Worm (Caenorhabditis elegans) whole organism, L4 larva: ENCODE data around the gene clec-136.

Experiments
- D1046.2 ChIP-seq: fragments of 200-800 bp; sonication (Bioruptor generic); IDR thresholded peaks from 2 replicates; pipeline ENCODE4 v1.3.6; 2022; ENCODE audit warnings: missing genetic modification characterization, missing compliant biosample characterization
- F26F4.8 ChIP-seq: fragments of 200-800 bp; sonication (Bioruptor generic); conservative IDR thresholded peaks from 2 replicates; pipeline ENCODE4 v1.3.6; 2022; ENCODE audit warnings: missing genetic modification characterization, missing compliant biosample characterization
- F37D6.2 ChIP-seq: sonication (generic microtip); optimal IDR thresholded peaks from 2 replicates; lab custom pipeline; 2016; ENCODE audit warnings: mild to moderate bottlenecking, missing genetic modification characterization, missing compliant biosample characterization
- F44E2.7 ChIP-seq: fragments of 200-800 bp; sonication (Bioruptor generic); IDR thresholded peaks from 2 replicates; pipeline ENCODE4 v2.1.2; 2022; ENCODE audit warnings: missing genetic modification characterization, missing compliant biosample characterization
- R02D3.7 ChIP-seq: fragments of 150-350 bp; sonication (generic microtip); optimal IDR thresholded peaks from 3 replicates; lab custom pipeline; 2014; ENCODE audit warnings: missing biosample characterization, missing genetic modification characterization
- T26A8.4 ChIP-seq: fragments of 200-800 bp; sonication (Bioruptor generic); IDR thresholded peaks from 2 replicates; pipeline ENCODE4 v1.3.6; 2022; ENCODE audit warnings: missing genetic modification characterization, missing compliant biosample characterization
- Y105C5A.15 ChIP-seq: fragments of 200-800 bp; sonication (Bioruptor generic); IDR thresholded peaks from 2 replicates; pipeline ENCODE4 v1.3.6; 2022; ENCODE audit warnings: missing genetic modification characterization, missing compliant biosample characterization
- Y48G9A.11 ChIP-seq: fragments of 200-800 bp; sonication (Bioruptor generic); IDR thresholded peaks from 2 replicates; pipeline ENCODE4 v1.3.6; 2022; ENCODE audit warnings: missing genetic modification reagents, missing genetic modification characterization, missing compliant biosample characterization
- aha-1 ChIP-seq: fragments of 150-350 bp; peaks from one replicate; lab custom pipeline; 2014; ENCODE audit warnings: missing biosample characterization, missing genetic modification characterization
- aly-2 ChIP-seq: sonication (generic microtip); optimal IDR thresholded peaks from 2 replicates; lab custom pipeline; 2018; ENCODE audit warnings: missing biosample characterization, missing genetic modification characterization
- ama-1 ChIP-seq: fragments of 150-350 bp; optimal IDR thresholded peaks from 2 replicates; lab custom pipeline; 2014; ENCODE audit warnings: inconsistent platforms, mixed read lengths
- ceh-28 ChIP-seq: fragments of 150-350 bp; optimal IDR thresholded peaks from 2 replicates; lab custom pipeline; 2014; ENCODE audit warnings: missing biosample characterization, missing genetic modification reagents, missing genetic modification characterization
- ces-1 ChIP-seq: fragments of 150-350 bp; sonication (generic microtip); optimal IDR thresholded peaks from 4 replicates; lab custom pipeline; 2014; ENCODE audit warnings: missing biosample characterization, missing genetic modification reagents, missing genetic modification characterization
- cey-2 ChIP-seq: sonication (generic microtip); optimal IDR thresholded peaks from 3 replicates; lab custom pipeline; 2017; ENCODE audit warnings: missing genetic modification characterization, mild to moderate bottlenecking, missing compliant biosample characterization, antibody characterized with exemption, borderline replicate concordance; ENCODE audit not compliant: insufficient read depth
- daf-16 ChIP-seq, 3 experiments: sonication (generic microtip); optimal IDR thresholded peaks; 2 replicates each; lab custom pipeline; 2016 to 2017; ENCODE audit warnings: missing genetic modification characterization in 3 of 3, missing genetic modification reagents in 3 of 3, mild to moderate bottlenecking in 2 of 3, missing compliant biosample characterization in 2 of 3, missing biosample characterization in 1 of 3, moderate library complexity in 1 of 3
- dve-1 ChIP-seq: sonication (generic microtip); optimal IDR thresholded peaks from 2 replicates; lab custom pipeline; 2017; ENCODE audit warnings: antibody characterized with exemption, mild to moderate bottlenecking, missing genetic modification characterization, missing compliant biosample characterization; ENCODE audit not compliant: insufficient read depth
- egl-43 ChIP-seq: fragments of 200-800 bp; sonication (Bioruptor generic); IDR thresholded peaks from 2 replicates; pipeline ENCODE4 v1.3.6; 2022; ENCODE audit warnings: missing genetic modification reagents, missing genetic modification characterization, missing compliant biosample characterization
- hif-1 ChIP-seq, 2 experiments: sonication (generic microtip); optimal IDR thresholded peaks; 2 replicates each; lab custom pipeline; 2016 to 2017; ENCODE audit warnings: missing compliant biosample characterization in 2 of 2, missing genetic modification characterization in 2 of 2, missing genetic modification reagents in 2 of 2, missing genotype in 2 of 2, mild to moderate bottlenecking in 1 of 2
- hlh-11 ChIP-seq: fragments of 200-800 bp; sonication (Bioruptor generic); optimal IDR thresholded peaks from 2 replicates; lab custom pipeline; 2018; ENCODE audit warnings: mild to moderate bottlenecking, missing genetic modification characterization, missing compliant biosample characterization
- jun-1 ChIP-seq: fragments of 150-350 bp; optimal IDR thresholded peaks from 2 replicates; lab custom pipeline; 2014; ENCODE audit warnings: missing biosample characterization, missing genetic modification reagents, missing genetic modification characterization
- lim-7 ChIP-seq: fragments of 200-800 bp; sonication (Bioruptor generic); IDR thresholded peaks from 2 replicates; pipeline ENCODE4 v1.3.6; 2022; ENCODE audit warnings: missing genetic modification characterization, missing compliant biosample characterization
- lir-3 ChIP-seq: sonication (generic microtip); optimal IDR thresholded peaks from 2 replicates; lab custom pipeline; 2016; ENCODE audit warnings: mild to moderate bottlenecking, missing genetic modification characterization, missing compliant biosample characterization
- mdl-1 ChIP-seq, 2 experiments: fragments of 150-350 bp in 1 of 2; sonication (generic microtip) in 1 of 2; optimal IDR thresholded peaks; 2 replicates each; lab custom pipeline; 2014 to 2017; ENCODE audit warnings: missing biosample characterization in 2 of 2, missing genetic modification characterization in 2 of 2
- mdt-29 ChIP-seq: fragments of 200-800 bp; sonication (Bioruptor generic); IDR thresholded peaks from 2 replicates; pipeline ENCODE4 v1.3.6; 2022; ENCODE audit warnings: missing genetic modification reagents, missing genetic modification characterization, missing compliant biosample characterization
- mep-1 ChIP-seq: fragments of 150-350 bp; sonication (generic microtip); optimal IDR thresholded peaks from 3 replicates; lab custom pipeline; 2014; ENCODE audit warnings: missing biosample characterization, missing genetic modification characterization
- nhr-10 ChIP-seq: fragments of 150-350 bp; optimal IDR thresholded peaks from 2 replicates; lab custom pipeline; 2014; ENCODE audit warnings: missing biosample characterization, missing genetic modification characterization
- nhr-237 ChIP-seq: sonication (generic microtip); optimal IDR thresholded peaks from 2 replicates; lab custom pipeline; 2017; ENCODE audit warnings: missing biosample characterization, missing genetic modification characterization
- nhr-25 ChIP-seq: sonication (generic microtip); optimal IDR thresholded peaks from 2 replicates; lab custom pipeline; 2017; ENCODE audit warnings: missing genetic modification characterization, mild to moderate bottlenecking, missing compliant biosample characterization, antibody characterized with exemption, moderate library complexity, borderline replicate concordance; ENCODE audit not compliant: insufficient read depth
- nhr-28 ChIP-seq: fragments of 150-350 bp; optimal IDR thresholded peaks from 2 replicates; lab custom pipeline; 2014; ENCODE audit warnings: missing biosample characterization, missing genetic modification characterization
- nhr-41 ChIP-seq: fragments of 200-800 bp; sonication (Bioruptor generic); IDR thresholded peaks from 2 replicates; pipeline ENCODE4 v1.3.6; 2022; ENCODE audit warnings: missing genetic modification reagents, missing genetic modification characterization, missing compliant biosample characterization
- nhr-42 ChIP-seq: fragments of 200-800 bp; sonication (Bioruptor generic); IDR thresholded peaks from 2 replicates; pipeline ENCODE4 v1.3.6; 2022; ENCODE audit warnings: missing genetic modification characterization, missing compliant biosample characterization
- nhr-76 ChIP-seq: fragments of 150-350 bp; optimal IDR thresholded peaks from 2 replicates; lab custom pipeline; 2014; ENCODE audit warnings: missing biosample characterization, missing genetic modification characterization
- nhr-77 ChIP-seq: fragments of 150-350 bp; optimal IDR thresholded peaks from 2 replicates; lab custom pipeline; 2014; ENCODE audit warnings: missing biosample characterization, missing genetic modification characterization
- pqm-1 ChIP-seq: sonication (generic microtip); optimal IDR thresholded peaks from 2 replicates; lab custom pipeline; 2017; ENCODE audit warnings: missing biosample characterization, missing genetic modification characterization
- skn-1 ChIP-seq: fragments of 150-350 bp; optimal IDR thresholded peaks from 2 replicates; lab custom pipeline; 2014; ENCODE audit warnings: missing biosample characterization, missing genetic modification characterization
- snpc-4 ChIP-seq: fragments of 150-350 bp; optimal IDR thresholded peaks from 2 replicates; lab custom pipeline; 2014; ENCODE audit warnings: missing biosample characterization, missing genetic modification characterization
- spr-3 ChIP-seq: fragments of 200-800 bp; sonication (Bioruptor generic); optimal IDR thresholded peaks from 2 replicates; lab custom pipeline; 2018; ENCODE audit warnings: mild to moderate bottlenecking, missing genetic modification characterization, missing compliant biosample characterization
- unc-39 ChIP-seq: sonication (generic microtip); optimal IDR thresholded peaks from 2 replicates; lab custom pipeline; 2017; ENCODE audit warnings: missing biosample characterization, missing genetic modification characterization
- unc-62 ChIP-seq, 3 experiments: fragments of 150-350 bp in 1 of 3; sonication (generic microtip); optimal IDR thresholded peaks in 2 of 3; peaks in 1 of 3; 1 replicate in 1 of 3; 2 replicates in 2 of 3; lab custom pipeline; 2014 to 2017; ENCODE audit warnings: missing biosample characterization in 3 of 3, missing genetic modification characterization in 3 of 3, missing genetic modification reagents in 3 of 3, missing genotype in 1 of 3
- zip-11 ChIP-seq: fragments of 200-800 bp; sonication (Bioruptor generic); IDR thresholded peaks from 2 replicates; pipeline ENCODE4 v1.3.6; 2022; ENCODE audit warnings: missing genetic modification characterization, missing compliant biosample characterization
- zip-2 ChIP-seq: fragments of 150-350 bp; optimal IDR thresholded peaks from 2 replicates; lab custom pipeline; 2014; ENCODE audit warnings: missing biosample characterization, missing genetic modification characterization
- ztf-7 ChIP-seq: fragments of 150-350 bp; optimal IDR thresholded peaks from 2 replicates; lab custom pipeline; 2014; ENCODE audit warnings: missing biosample characterization, missing genetic modification characterization

clec-136 gene

ce11 chrII:4650072-4650471, 33.7 kb upstream of the clec-136 start:
- TF ChIP-seq unc-62 (GFP tag; optimal IDR thresholded peaks at IDR 0.05 in 1 of 2; lab: Kevin White, UChicago) (peak in 1 of 2 experiments; percentile 97), unc-62 (tag; optimal IDR thresholded peaks at IDR 0.05; lab: Kevin White, UChicago) (no peak), nhr-42 (GFP tag; lab: Robert Waterston, UW) (no peak), mep-1 (tag; lab: Kevin White, UChicago) (no peak), ces-1 (GFP tag; lab: Kevin White, UChicago) (no peak)

ce11 chrII:4648785-4649184, 32.4 kb upstream of the clec-136 start, which contains the start of gene lgc-27:
TSS of gene lgc-27 (plus strand) at chrII:4649085.
- TF ChIP-seq dve-1 (tag; lab: Kevin White, UChicago): no peak
- no peak for TF ChIP-seq zip-2 (tag; lab: Kevin White, UChicago)
- TF ChIP-seq unc-39 (tag; lab: Kevin White, UChicago): no peak
- TF ChIP-seq jun-1: no peak
- no peak for TF ChIP-seq ceh-28 (tag; lab: Kevin White, UChicago)
- no peak for TF ChIP-seq hif-1 (tag; optimal IDR thresholded peaks at IDR 0.05; lab: Kevin White, UChicago)
- no peak for TF ChIP-seq cey-2 (tag; lab: Kevin White, UChicago)
- no peak for TF ChIP-seq ama-1 (lab: Kevin White, UChicago)
- TF ChIP-seq lim-7 (GFP tag; lab: Robert Waterston, UW): no peak
- no peak for TF ChIP-seq F44E2.7 (GFP tag; lab: Robert Waterston, UW)
- TF ChIP-seq skn-1 (tag; lab: Kevin White, UChicago): no peak
- TF ChIP-seq nhr-41 (GFP tag; lab: Robert Waterston, UW): no peak
- TF ChIP-seq mdt-29 (GFP tag; lab: Robert Waterston, UW): no peak
- no peak for TF ChIP-seq nhr-77 (tag; lab: Kevin White, UChicago)
- TF ChIP-seq lir-3 (tag; lab: Kevin White, UChicago): no peak
- no peak for TF ChIP-seq nhr-10
- no peak for TF ChIP-seq spr-3 (GFP tag; lab: Kevin White, UChicago)
- no peak for TF ChIP-seq nhr-25

- no peak for TF ChIP-seq hlh-11 (tag; lab: Kevin White, UChicago)
- TF ChIP-seq nhr-76 (tag; lab: Kevin White, UChicago): no peak
- no peak for TF ChIP-seq mdl-1 (tag; optimal IDR thresholded peaks at IDR 0.05; lab: Kevin White, UChicago)
- TF ChIP-seq T26A8.4 (GFP tag; lab: Robert Waterston, UW): no peak
- TF ChIP-seq egl-43 (GFP tag; lab: Robert Waterston, UW): no peak
- no peak for TF ChIP-seq F37D6.2
- TF ChIP-seq cey-2 (tag; lab: Kevin White, UChicago): no peak
- no peak for TF ChIP-seq zip-11 (GFP tag; lab: Robert Waterston, UW)
- no peak for TF ChIP-seq D1046.2 (GFP tag; lab: Robert Waterston, UW)
- TF ChIP-seq snpc-4: no peak
- no peak for TF ChIP-seq ces-1 (GFP tag; lab: Kevin White, UChicago)
- TF ChIP-seq ama-1 (lab: Kevin White, UChicago): no peak
- no peak for TF ChIP-seq pqm-1 (tag; lab: Kevin White, UChicago)
- no peak for TF ChIP-seq ztf-7 (tag; lab: Kevin White, UChicago)
- TF ChIP-seq nhr-237: no peak
- no peak for TF ChIP-seq Y48G9A.11 (GFP tag; lab: Robert Waterston, UW)
These were observed 24.4 kb upstream of the clec-136 start for ce11 chrII:4640748-4641147.

- no peak for TF ChIP-seq Y48G9A.11 (GFP tag; lab: Robert Waterston, UW)
- no peak for TF ChIP-seq egl-43 (GFP tag; lab: Robert Waterston, UW)
- no peak for TF ChIP-seq daf-16 (GFP tag; optimal IDR thresholded peaks at IDR 0.05; lab: Kevin White, UChicago)
- peak; percentile 74 for TF ChIP-seq daf-16 (tag; optimal IDR thresholded peaks at IDR 0.05; lab: Kevin White, UChicago)
- peak; percentile 49 for TF ChIP-seq nhr-28 (tag; lab: Kevin White, UChicago)
- TF ChIP-seq Y105C5A.15: no peak
- no peak for TF ChIP-seq nhr-237
- no peak for TF ChIP-seq aly-2 (tag; lab: Kevin White, UChicago)
- no peak for TF ChIP-seq R02D3.7 (tag; lab: Kevin White, UChicago)
- peak; percentile 15 for TF ChIP-seq aha-1
- TF ChIP-seq F26F4.8: no peak
These were observed 22.5 kb upstream of the clec-136 start for ce11 chrII:4638891-4639290.
